Fruit fly (Drosophila melanogaster) ovary, adult (tissue): ENCODE results near the gene CG8032.

Experiments
- CG17801 ChIP-seq: fragments of 200-800 bp; optimal IDR thresholded peaks from 2 replicates; lab custom pipeline; 2019; ENCODE audit warnings: missing biosample characterization, mild to moderate bottlenecking, missing genetic modification characterization, moderate library complexity; ENCODE audit not compliant: partially characterized antibody

The CG8032 gene

DNA sequence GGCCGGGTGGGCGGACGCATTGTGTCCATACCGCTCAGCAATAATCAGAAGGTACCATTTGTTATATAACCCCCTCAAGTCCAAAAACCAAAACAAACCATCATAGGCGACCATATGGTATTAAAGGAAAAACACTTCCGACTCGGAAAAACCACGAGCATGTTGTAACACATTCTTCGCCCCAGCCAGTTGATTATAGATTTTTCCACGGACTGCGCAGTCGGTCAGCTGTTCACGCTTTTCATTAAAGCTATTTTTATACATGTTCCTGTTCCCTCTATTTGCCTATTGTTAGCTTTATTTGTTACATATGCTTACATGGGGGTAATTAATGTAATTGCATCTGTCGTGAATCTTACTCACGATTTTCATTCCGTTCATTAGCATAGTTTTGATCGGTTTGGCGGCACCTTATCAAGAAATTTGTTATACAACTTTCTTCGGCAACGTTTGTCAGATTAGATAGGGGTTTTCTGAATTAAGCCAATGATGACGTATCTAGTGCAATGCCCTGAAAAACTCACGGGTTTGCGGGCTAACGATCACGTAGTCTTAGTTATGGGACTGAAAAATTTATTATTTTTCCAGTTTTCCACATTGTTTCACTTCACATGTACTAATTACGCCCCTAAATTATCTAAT is 905 bp downstream of the CG8032 start:
- TF ChIP-seq CG17801 = no peak

- TF ChIP-seq CG17801 = no peak
Measured at dm6 chr3R:8667568-8667967, 3.7 kb downstream of the CG8032 start, which contains the start of gene CG8036. CG8036 (plus strand) TSS chr3R:8667868.

- no peak for TF ChIP-seq CG17801
Measured at dm6 chr3R:8668024-8668856, 4.3 kb downstream of the CG8032 start.

- TF ChIP-seq CG17801 = peak; percentile 97
Measured at dm6 chr3R:8669029-8669707, 5.3 kb downstream of the CG8032 start.

- TF ChIP-seq CG17801 = no peak
Measured at dm6 chr3R:8669900-8670528, 6.1 kb downstream of the CG8032 start.

dm6 chr3R:8670529-8671491 is 6.9 kb downstream of the CG8032 start, which contains the start of gene p:
p (minus strand) TSS chr3R:8670684.
- TF ChIP-seq CG17801 = peak; percentile 62

DNA sequence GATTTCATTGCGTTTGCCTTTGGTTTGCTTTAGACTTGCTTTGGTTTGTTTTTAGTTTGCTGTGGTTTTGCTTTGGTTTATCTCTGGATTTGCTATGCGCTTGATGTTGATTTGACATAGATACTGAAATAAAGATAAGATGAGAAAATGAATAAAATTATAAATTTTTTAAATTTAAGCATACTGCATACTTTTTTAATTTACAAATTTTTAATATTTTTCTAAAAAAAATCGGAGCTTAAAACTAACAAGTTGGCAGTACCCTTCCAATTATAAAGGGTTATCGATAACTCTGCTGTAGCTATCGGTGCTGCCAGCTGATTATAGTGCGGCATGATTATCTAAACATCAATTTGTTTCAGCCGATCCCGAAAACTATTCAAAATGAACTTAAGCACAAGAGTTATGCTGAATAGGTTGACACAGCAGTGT is 9.9 kb downstream of the CG8032 start, which contains the start of gene mRpL19:
Gene mRpL19, plus strand, starts transcription at position 307 of the 432 bp plus-strand sequence.
- peak; percentile 78 for TF ChIP-seq CG17801

dm6 chr3R:8676560-8677000 is 12.7 kb downstream of the CG8032 start, which contains the start of the genes Unc50, CG11755 and CG8043:
Unc50 (minus strand) TSS chr3R:8676613.
CG11755 (plus strand) TSS chr3R:8676915.
CG8043 (plus strand) TSS chr3R:8676915.
- TF ChIP-seq CG17801 = peak; percentile 88

DNA sequence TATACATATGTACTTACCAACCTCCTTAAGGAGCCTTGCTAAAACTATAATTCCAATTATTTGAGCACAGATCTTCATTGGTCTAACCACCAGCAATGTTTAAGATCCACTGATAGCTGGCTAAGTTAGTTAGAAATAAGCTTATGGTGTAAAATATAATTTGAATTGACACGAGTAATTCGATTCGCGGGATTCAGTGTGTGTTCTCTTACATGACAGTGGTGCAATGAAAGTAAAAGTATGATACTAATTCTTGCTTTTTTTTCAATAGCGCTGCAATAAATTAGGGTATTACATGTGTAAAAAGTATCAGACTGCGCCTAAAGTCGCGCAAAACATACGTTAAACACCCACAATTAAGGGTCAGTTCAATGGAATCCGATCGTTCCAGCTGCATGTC is 16.0 kb downstream of the CG8032 start, which contains the start of gene CG33325:
Gene CG33325, minus strand, starts transcription at position 101 of the 400 bp plus-strand sequence.
- TF ChIP-seq CG17801 = no peak

- TF ChIP-seq CG17801 = no peak
Measured at dm6 chr3R:8680611-8681010, 16.7 kb downstream of the CG8032 start.

DNA sequence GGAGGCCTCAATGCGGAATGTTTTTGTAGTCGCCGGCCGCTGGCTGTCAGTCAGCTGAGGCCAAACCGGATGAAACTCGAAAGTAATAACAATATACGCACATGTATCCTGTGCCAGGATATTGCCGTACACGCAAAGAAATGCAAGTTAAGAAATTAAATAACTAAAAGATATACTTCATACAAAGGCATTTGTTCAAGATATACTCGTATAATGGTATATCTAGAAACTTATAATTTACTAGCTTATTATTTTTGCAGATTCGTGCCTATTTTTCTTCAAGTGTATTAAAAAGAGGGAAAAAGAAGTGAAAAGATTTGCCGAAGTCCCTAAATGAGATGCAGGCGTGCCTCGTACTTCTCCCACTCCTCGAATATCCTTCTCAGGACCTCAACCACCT is 19.4 kb downstream of the CG8032 start:
- no peak for TF ChIP-seq CG17801

- TF ChIP-seq CG17801 = no peak
Measured at dm6 chr3R:8684328-8685177, 20.6 kb downstream of the CG8032 start, which contains the start of gene CG44227. CG44227 (minus strand) TSS chr3R:8685176.

DNA sequence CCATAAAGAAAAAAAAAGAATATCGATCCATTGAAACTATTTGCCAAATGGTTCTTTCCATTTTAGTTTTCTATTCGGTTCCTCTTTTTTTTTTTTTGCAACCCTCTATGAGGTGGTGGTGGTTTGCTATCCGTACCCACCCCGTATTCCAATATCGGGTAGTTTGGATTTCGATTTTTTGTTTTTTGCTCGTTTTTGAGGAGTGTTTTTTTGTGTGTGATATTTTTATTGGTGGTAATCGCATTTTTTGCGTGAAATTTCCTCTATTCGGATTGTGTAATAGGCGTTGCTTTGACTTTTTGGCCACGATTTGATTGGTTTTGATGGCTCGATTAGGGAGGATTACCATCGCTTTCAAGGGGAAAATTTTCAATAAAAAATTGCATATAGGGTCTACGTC is 22.5 kb downstream of the CG8032 start:
- TF ChIP-seq CG17801 = no peak
